Worm (Caenorhabditis elegans) whole organism, L1 larva: Measurements from ENCODE around the gene agmo-1.
A peak's percentile ranks its signal among the peaks of the same experiment; 100 is the strongest.

Experiments used
- C04F5.9 ChIP-seq: sonication (generic microtip); optimal IDR thresholded peaks from 2 replicates; lab custom pipeline; 2016; ENCODE audit warnings: missing genetic modification characterization, missing compliant biosample characterization
- C16A3.4 ChIP-seq: fragments of 150-350 bp; optimal IDR thresholded peaks from 2 replicates; lab custom pipeline; 2014; ENCODE audit warnings: missing biosample characterization, missing genetic modification characterization
- aha-1 ChIP-seq: fragments of 150-350 bp; optimal IDR thresholded peaks from 2 replicates; lab custom pipeline; 2014; ENCODE audit warnings: missing biosample characterization, missing genetic modification characterization
- ama-1 ChIP-seq: fragments of 150-350 bp; optimal IDR thresholded peaks from 2 replicates; lab custom pipeline; 2014
- ceh-8 ChIP-seq: fragments of 200-800 bp; sonication (Bioruptor generic); optimal IDR thresholded peaks from 2 replicates; lab custom pipeline; 2018; ENCODE audit warnings: mild to moderate bottlenecking, missing genetic modification characterization, moderate library complexity, missing compliant biosample characterization
- efl-1 ChIP-seq, 4 experiments: fragments of 150-350 bp; optimal IDR thresholded peaks in 3 of 4; peaks in 1 of 4; 1 replicate in 1 of 4; 2 replicates in 3 of 4; lab custom pipeline; 2014; ENCODE audit warnings: missing biosample characterization in 2 of 4, missing genetic modification characterization in 2 of 4, missing genetic modification reagents in 2 of 4
- efl-3 ChIP-seq: fragments of 200-800 bp; sonication (Bioruptor generic); optimal IDR thresholded peaks from 2 replicates; lab custom pipeline; 2018; ENCODE audit warnings: mild to moderate bottlenecking, missing genetic modification characterization, missing compliant biosample characterization
- elt-2 ChIP-seq: sonication (generic microtip); optimal IDR thresholded peaks from 2 replicates; lab custom pipeline; 2016; ENCODE audit warnings: missing genetic modification characterization, mild to moderate bottlenecking, inconsistent platforms, missing compliant biosample characterization, missing genetic modification reagents
- fkh-10 ChIP-seq: sonication (generic microtip); optimal IDR thresholded peaks from 2 replicates; lab custom pipeline; 2017; ENCODE audit warnings: missing biosample characterization, missing genetic modification reagents, missing genetic modification characterization
- fkh-8 ChIP-seq: sonication (generic microtip); optimal IDR thresholded peaks from 2 replicates; lab custom pipeline; 2016; ENCODE audit warnings: mild to moderate bottlenecking, missing genetic modification characterization, missing compliant biosample characterization
- grh-1 ChIP-seq: fragments of 200-800 bp; sonication (Bioruptor generic); IDR thresholded peaks from 2 replicates; pipeline ENCODE4 v1.3.6; 2022; ENCODE audit warnings: missing genetic modification reagents, missing genetic modification characterization, missing compliant biosample characterization
- jun-1 ChIP-seq: fragments of 150-350 bp; optimal IDR thresholded peaks from 2 replicates; lab custom pipeline; 2014; ENCODE audit warnings: missing biosample characterization, missing genetic modification reagents, missing genetic modification characterization
- lir-3 ChIP-seq: sonication (generic microtip); optimal IDR thresholded peaks from 2 replicates; lab custom pipeline; 2016; ENCODE audit warnings: mild to moderate bottlenecking, missing genetic modification characterization, moderate library complexity, missing compliant biosample characterization; ENCODE audit not compliant: poor library complexity
- nhr-12 ChIP-seq: sonication (generic microtip); optimal IDR thresholded peaks from 2 replicates; lab custom pipeline; 2017; ENCODE audit warnings: missing biosample characterization, missing genetic modification characterization
- nhr-237 ChIP-seq: fragments of 150-350 bp; optimal IDR thresholded peaks from 2 replicates; lab custom pipeline; 2014; ENCODE audit warnings: missing biosample characterization, missing genetic modification characterization
- nhr-77 ChIP-seq: fragments of 150-350 bp; optimal IDR thresholded peaks from 2 replicates; lab custom pipeline; 2014; ENCODE audit warnings: missing biosample characterization, missing genetic modification characterization
- nhr-85 ChIP-seq: sonication (generic microtip); peaks from one replicate; lab custom pipeline; 2016; ENCODE audit warnings: missing genetic modification characterization, inconsistent platforms, missing compliant biosample characterization
- nhr-90 ChIP-seq: sonication (generic microtip); optimal IDR thresholded peaks from 2 replicates; lab custom pipeline; 2016; ENCODE audit warnings: mild to moderate bottlenecking, missing genetic modification characterization, missing compliant biosample characterization; ENCODE audit not compliant: poor library complexity
- snu-23 ChIP-seq: sonication (generic microtip); optimal IDR thresholded peaks from 2 replicates; lab custom pipeline; 2016; ENCODE audit warnings: missing genetic modification characterization, missing compliant biosample characterization
- sptf-1 ChIP-seq: fragments of 150-350 bp; optimal IDR thresholded peaks from 2 replicates; lab custom pipeline; 2014; ENCODE audit warnings: missing biosample characterization, missing genetic modification characterization
- xbp-1 ChIP-seq: sonication (generic microtip); optimal IDR thresholded peaks from 2 replicates; lab custom pipeline; 2016; ENCODE audit warnings: missing genetic modification characterization, missing compliant biosample characterization

agmo-1 gene

ce11 chrIII:12779676-12780337, 18.6 kb downstream of the agmo-1 start, which contains the start of gene gab-1:
Gene gab-1, minus strand, starts transcription at chrIII:12779726.
- no peak for TF ChIP-seq sptf-1 (tag; lab: Kevin White, UChicago)

- TF ChIP-seq nhr-237 (tag; lab: Kevin White, UChicago), result no peak
- TF ChIP-seq efl-1 (optimal IDR thresholded peaks at IDR 0.05; lab: Kevin White, UChicago), result no peak
- peak in 1 of 2 experiments; percentile 76 for TF ChIP-seq efl-1 (GFP tag; optimal IDR thresholded peaks at IDR 0.05 in 1 of 2; lab: Kevin White, UChicago)
These were observed 24.6 kb downstream of the agmo-1 start for ce11 chrIII:12773753-12774152.

- TF ChIP-seq ceh-8 (GFP tag; lab: Kevin White, UChicago), result no peak
- no peak for TF ChIP-seq C04F5.9 (tag; lab: Kevin White, UChicago)
- no peak for TF ChIP-seq xbp-1 (tag; lab: Kevin White, UChicago)
- no peak for TF ChIP-seq grh-1 (GFP tag; lab: Robert Waterston, UW)
- no peak for TF ChIP-seq snu-23 (GFP tag; lab: Kevin White, UChicago)
- no peak for TF ChIP-seq jun-1 (tag; lab: Kevin White, UChicago)
These were observed 34.1 kb downstream of the agmo-1 start, which contains the start of the genes irld-19 and irld-61 for ce11 chrIII:12764241-12764640. Gene irld-19, minus strand, starts transcription at chrIII:12764341. Gene irld-61, plus strand, starts transcription at chrIII:12764553.

ce11 chrIII:12757367-12757766, 41.0 kb downstream of the agmo-1 start, which contains the start of gene srw-9:
Gene srw-9, plus strand, starts transcription at chrIII:12757667.
- TF ChIP-seq nhr-12 (tag; lab: Kevin White, UChicago) (no peak), C16A3.4 (no peak), aha-1 (no peak), lir-3 (no peak), nhr-90 (tag; lab: Kevin White, UChicago) (no peak)

- TF ChIP-seq fkh-8 (peak; percentile 0), elt-2 (tag; lab: Kevin White, UChicago) (no peak), ama-1 (lab: Kevin White, UChicago) (no peak)
These were observed 43.3 kb downstream of the agmo-1 start, which contains the start of gene srw-10 for ce11 chrIII:12755048-12755447. Gene srw-10, plus strand, starts transcription at chrIII:12755348.

- no peak for TF ChIP-seq nhr-77 (tag; lab: Kevin White, UChicago)
- TF ChIP-seq nhr-85, result peak; percentile 14
- TF ChIP-seq efl-3, result no peak
These were observed 47.5 kb downstream of the agmo-1 start, which contains the start of the genes irld-60 and irld-20 for ce11 chrIII:12750831-12751230. Gene irld-60, minus strand, starts transcription at chrIII:12750931. Gene irld-20, plus strand, starts transcription at chrIII:12751109.

ce11 chrIII:12746369-12746855, 52.0 kb downstream of the agmo-1 start, which contains the start of gene Y111B2A.21:
Gene Y111B2A.21, plus strand, starts transcription at chrIII:12746419.
- TF ChIP-seq efl-1 (optimal IDR thresholded peaks at IDR 0.05; lab: Kevin White, UChicago) (no peak), efl-1 (GFP tag; optimal IDR thresholded peaks at IDR 0.05 in 1 of 2; lab: Kevin White, UChicago) (peak in 1 of 2 experiments; percentile 80), fkh-10 (GFP tag; lab: Kevin White, UChicago) (no peak)
- TF ChIP-seq, all 84 proteins: peak for 1

- TF ChIP-seq elt-2 (tag; lab: Kevin White, UChicago) (no peak), efl-1 (optimal IDR thresholded peaks at IDR 0.05; lab: Kevin White, UChicago) (no peak), efl-1 (GFP tag; optimal IDR thresholded peaks at IDR 0.05 in 1 of 2; lab: Kevin White, UChicago) (peak in 1 of 2 experiments; percentile 43)
These were observed 54.9 kb downstream of the agmo-1 start for ce11 chrIII:12743515-12743914.
